Worm (Caenorhabditis elegans) whole organism, late embryonic: ENCODE measurements around the gene F58E6.4.

ENCODE experiments used
- ama-1 ChIP-seq: fragments of 150-350 bp; optimal IDR thresholded peaks from 2 replicates; lab custom pipeline; 2014
- ceh-30 ChIP-seq: fragments of 150-350 bp; optimal IDR thresholded peaks from 2 replicates; lab custom pipeline; 2014; ENCODE audit warnings: missing biosample characterization, missing genetic modification characterization
- ceh-45 ChIP-seq: fragments of 200-800 bp; sonication (Bioruptor generic); IDR thresholded peaks from 2 replicates; pipeline ENCODE4 v1.3.6; 2022; ENCODE audit warnings: missing genetic modification reagents, missing genetic modification characterization, missing compliant biosample characterization
- che-1 ChIP-seq: sonication (generic microtip); optimal IDR thresholded peaks from 2 replicates; lab custom pipeline; 2016; ENCODE audit warnings: mild to moderate bottlenecking, missing genetic modification characterization, missing compliant biosample characterization
- elt-2 ChIP-seq: sonication (generic microtip); optimal IDR thresholded peaks from 2 replicates; lab custom pipeline; 2016; ENCODE audit warnings: missing genetic modification reagents, missing genetic modification characterization, missing compliant biosample characterization
- fkh-10 ChIP-seq: fragments of 150-350 bp; optimal IDR thresholded peaks from 2 replicates; lab custom pipeline; 2014; ENCODE audit warnings: missing biosample characterization, missing genetic modification reagents, missing genetic modification characterization
- hlh-30 ChIP-seq: sonication (generic microtip); optimal IDR thresholded peaks from 2 replicates; lab custom pipeline; 2017; ENCODE audit warnings: antibody characterized with exemption, missing genetic modification characterization, missing compliant biosample characterization; ENCODE audit not compliant: insufficient read depth
- nhr-11 ChIP-seq: fragments of 150-350 bp; optimal IDR thresholded peaks from 2 replicates; lab custom pipeline; 2014; ENCODE audit warnings: missing biosample characterization, missing genetic modification characterization
- pag-3 ChIP-seq: sonication (generic microtip); optimal IDR thresholded peaks from 2 replicates; lab custom pipeline; 2016; ENCODE audit warnings: missing compliant biosample characterization, missing genetic modification characterization, borderline replicate concordance
- rnt-1 ChIP-seq: sonication (generic microtip); optimal IDR thresholded peaks from 2 replicates; lab custom pipeline; 2016; ENCODE audit warnings: missing genetic modification characterization, missing compliant biosample characterization
- sox-4 ChIP-seq: sonication (generic microtip); optimal IDR thresholded peaks from 2 replicates; lab custom pipeline; 2017; ENCODE audit warnings: mild to moderate bottlenecking, missing genetic modification characterization, inconsistent platforms, missing compliant biosample characterization
- tbx-2 ChIP-seq: sonication (generic microtip); optimal IDR thresholded peaks from 2 replicates; lab custom pipeline; 2016; ENCODE audit warnings: missing genetic modification characterization, missing compliant biosample characterization

ce11 chrV:9786721-9787131, 36.5 kb upstream of the F58E6.4 start, which contains the start of gene F46B6.6:
- TF ChIP-seq elt-2 (tag; lab: Kevin White, UChicago) = no peak
- TF ChIP-seq sox-4 (tag; lab: Kevin White, UChicago) = no peak
- TF ChIP-seq nhr-11 (tag; lab: Kevin White, UChicago) = no peak
- TF ChIP-seq rnt-1 (tag; lab: Kevin White, UChicago) = no peak
- TF ChIP-seq tbx-2 = no peak
- no peak for TF ChIP-seq ama-1 (lab: Kevin White, UChicago)
- TF ChIP-seq fkh-10 (GFP tag; lab: Kevin White, UChicago) = no peak
- TF ChIP-seq pag-3 (tag; lab: Kevin White, UChicago) = no peak
- TF ChIP-seq che-1 (tag; lab: Kevin White, UChicago) = no peak
- no peak for TF ChIP-seq hlh-30 (tag; lab: Kevin White, UChicago)
- no peak for TF ChIP-seq ceh-45 (GFP tag; lab: Robert Waterston, UW)
- no peak for TF ChIP-seq ceh-30 (tag; lab: Kevin White, UChicago)
